Fruit fly (Drosophila melanogaster) whole organism, prepupa: ENCODE results near the gene sog.

Experiments used
- Blimp-1 ChIP-seq: fragments of 200-800 bp; sonication (Bioruptor generic); optimal IDR thresholded peaks from 3 replicates; lab custom pipeline; 2017; ENCODE audit warnings: missing biosample characterization, missing genetic modification characterization, mild to moderate bottlenecking, moderate library complexity, missing genetic modification reagents
- CG10631 ChIP-seq: fragments of 200-800 bp; sonication (Bioruptor generic); optimal IDR thresholded peaks from 2 replicates; lab custom pipeline; 2016; ENCODE audit warnings: missing biosample characterization, missing genetic modification characterization
- CG10669 ChIP-seq: fragments of 200-800 bp; sonication (Bioruptor generic); optimal IDR thresholded peaks from 3 replicates; lab custom pipeline; 2018; ENCODE audit warnings: missing biosample characterization, mild to moderate bottlenecking, missing genetic modification characterization, moderate library complexity
- CG11294 ChIP-seq: fragments of 200-800 bp; sonication (Bioruptor generic); IDR thresholded peaks from 2 replicates; pipeline ENCODE4 v1.3.6; 2022; ENCODE audit warnings: missing biosample characterization, missing genetic modification characterization
- CG11762 ChIP-seq: fragments of 200-800 bp; sonication (Bioruptor generic); optimal IDR thresholded peaks from 3 replicates; lab custom pipeline; 2016; ENCODE audit warnings: missing biosample characterization, missing genetic modification characterization; ENCODE audit not compliant: insufficient read depth
- CG11902 ChIP-seq: fragments of 200-800 bp; sonication (Bioruptor generic); optimal IDR thresholded peaks from 3 replicates; lab custom pipeline; 2016; ENCODE audit warnings: missing biosample characterization, missing genetic modification characterization
- CG15336 ChIP-seq: fragments of 200-800 bp; sonication (Bioruptor generic); IDR thresholded peaks from 2 replicates; pipeline ENCODE4 v1.3.6; 2022; ENCODE audit warnings: missing biosample characterization, missing genetic modification characterization
- CG16779 ChIP-seq: fragments of 200-800 bp; sonication (Bioruptor generic); optimal IDR thresholded peaks from 3 replicates; lab custom pipeline; 2017; ENCODE audit warnings: missing biosample characterization, mild to moderate bottlenecking, missing genetic modification characterization
- CG3032 ChIP-seq: fragments of 200-800 bp; optimal IDR thresholded peaks from 2 replicates; lab custom pipeline; 2019; ENCODE audit warnings: missing biosample characterization, mild to moderate bottlenecking, missing genetic modification characterization, moderate library complexity
- CG31627 ChIP-seq: fragments of 200-800 bp; sonication (Bioruptor generic); optimal IDR thresholded peaks from 3 replicates; lab custom pipeline; 2016; ENCODE audit warnings: missing biosample characterization, missing genetic modification characterization
- CG32006 ChIP-seq: fragments of 200-800 bp; sonication (Bioruptor generic); optimal IDR thresholded peaks from 3 replicates; lab custom pipeline; 2017; ENCODE audit warnings: missing biosample characterization, mild to moderate bottlenecking, missing genetic modification characterization
- CG34406 ChIP-seq: fragments of 200-800 bp; sonication (Bioruptor generic); optimal IDR thresholded peaks from 3 replicates; lab custom pipeline; 2016; ENCODE audit warnings: missing biosample characterization, missing genetic modification characterization
- CG3919 ChIP-seq: fragments of 200-800 bp; sonication (Bioruptor generic); optimal IDR thresholded peaks from 3 replicates; lab custom pipeline; 2016; ENCODE audit warnings: missing biosample characterization, missing genetic modification characterization
- CG4318 ChIP-seq: fragments of 200-800 bp; sonication (Bioruptor generic); optimal IDR thresholded peaks from 3 replicates; lab custom pipeline; 2017; ENCODE audit warnings: missing biosample characterization, mild to moderate bottlenecking, missing genetic modification characterization
- CG6163 ChIP-seq: fragments of 200-800 bp; sonication (Bioruptor generic); IDR thresholded peaks from 3 replicates; pipeline ENCODE4 v1.3.6; 2022; ENCODE audit warnings: missing biosample characterization, missing genetic modification characterization
- CG6276 ChIP-seq: fragments of 200-800 bp; sonication (Bioruptor generic); optimal IDR thresholded peaks from 2 replicates; lab custom pipeline; 2017; ENCODE audit warnings: missing biosample characterization, mild to moderate bottlenecking, missing genetic modification characterization
- CG6792 ChIP-seq: fragments of 200-800 bp; sonication (Bioruptor generic); optimal IDR thresholded peaks from 3 replicates; lab custom pipeline; 2016; ENCODE audit warnings: missing biosample characterization, missing genetic modification characterization
- CG6808 ChIP-seq: fragments of 200-800 bp; sonication (Bioruptor generic); optimal IDR thresholded peaks from 3 replicates; lab custom pipeline; 2017; ENCODE audit warnings: missing biosample characterization, missing genetic modification characterization, mild to moderate bottlenecking, moderate library complexity, missing genetic modification reagents
- CG6854 ChIP-seq: fragments of 200-800 bp; sonication (Bioruptor generic); optimal IDR thresholded peaks from 2 replicates; lab custom pipeline; 2017; ENCODE audit warnings: missing biosample characterization, mild to moderate bottlenecking, missing genetic modification characterization
- CG8632 ChIP-seq: fragments of 200-800 bp; sonication (Bioruptor generic); optimal IDR thresholded peaks from 3 replicates; lab custom pipeline; 2016; ENCODE audit warnings: missing biosample characterization, missing genetic modification characterization
- CG9139 ChIP-seq: fragments of 200-800 bp; sonication (Bioruptor generic); optimal IDR thresholded peaks from 3 replicates; lab custom pipeline; 2017; ENCODE audit warnings: missing biosample characterization, mild to moderate bottlenecking, missing genetic modification characterization
- Eip75B ChIP-seq: fragments of 200-800 bp; sonication (Bioruptor generic); optimal IDR thresholded peaks from 3 replicates; lab custom pipeline; 2016; ENCODE audit warnings: missing biosample characterization, missing genetic modification characterization
- Eip78C ChIP-seq: fragments of 200-800 bp; sonication (Bioruptor generic); peaks from one replicate; lab custom pipeline; 2016; ENCODE audit warnings: missing biosample characterization, missing genetic modification characterization
- Ets21C ChIP-seq: fragments of 200-800 bp; sonication (Bioruptor generic); optimal IDR thresholded peaks from 3 replicates; lab custom pipeline; 2016; ENCODE audit warnings: missing biosample characterization, missing genetic modification characterization
- Gug ChIP-seq: fragments of 200-800 bp; sonication (Bioruptor generic); IDR thresholded peaks from 2 replicates; pipeline ENCODE4 v1.3.6; 2022; ENCODE audit warnings: missing biosample characterization, missing genetic modification characterization
- Hr38 ChIP-seq: sonication (Bioruptor generic); optimal IDR thresholded peaks from 2 replicates; lab custom pipeline; 2016; ENCODE audit warnings: missing biosample characterization, missing genetic modification characterization
- Hr39 ChIP-seq: fragments of 200-800 bp; sonication (Bioruptor generic); optimal IDR thresholded peaks from 2 replicates; lab custom pipeline; 2016; ENCODE audit warnings: missing biosample characterization, missing genetic modification characterization
- Hr4 ChIP-seq: fragments of 200-800 bp; sonication (Bioruptor generic); optimal IDR thresholded peaks from 3 replicates; lab custom pipeline; 2016; ENCODE audit warnings: missing biosample characterization, missing genetic modification characterization
- Lpt ChIP-seq: fragments of 200-800 bp; sonication (Bioruptor generic); optimal IDR thresholded peaks from 3 replicates; lab custom pipeline; 2016; ENCODE audit warnings: missing biosample characterization, missing genetic modification characterization
- OdsH ChIP-seq: fragments of 200-800 bp; sonication (Bioruptor generic); optimal IDR thresholded peaks from 3 replicates; lab custom pipeline; 2016; ENCODE audit warnings: missing biosample characterization, missing genetic modification characterization
- Smox ChIP-seq: fragments of 200-800 bp; sonication (Bioruptor generic); optimal IDR thresholded peaks from 3 replicates; lab custom pipeline; 2016; ENCODE audit warnings: missing biosample characterization, missing genetic modification characterization
- Sox102F ChIP-seq: fragments of 200-800 bp; sonication (Bioruptor generic); optimal IDR thresholded peaks from 2 replicates; lab custom pipeline; 2016; ENCODE audit warnings: missing biosample characterization, mild to moderate bottlenecking, missing genetic modification characterization
- Sox14 ChIP-seq: fragments of 200-800 bp; sonication (Bioruptor generic); optimal IDR thresholded peaks from 3 replicates; lab custom pipeline; 2016; ENCODE audit warnings: missing biosample characterization, missing genetic modification characterization
- achi ChIP-seq: fragments of 200-800 bp; sonication (Bioruptor generic); optimal IDR thresholded peaks from 3 replicates; lab custom pipeline; 2016; ENCODE audit warnings: missing biosample characterization, missing genetic modification characterization
- cyc ChIP-seq: fragments of 200-800 bp; sonication (Bioruptor generic); optimal IDR thresholded peaks from 3 replicates; lab custom pipeline; 2016; ENCODE audit warnings: missing biosample characterization, missing genetic modification characterization
- dac ChIP-seq: fragments of 200-800 bp; sonication (Bioruptor generic); optimal IDR thresholded peaks from 2 replicates; lab custom pipeline; 2017; ENCODE audit warnings: missing biosample characterization, mild to moderate bottlenecking, missing genetic modification characterization
- dsx ChIP-seq: fragments of 200-800 bp; optimal IDR thresholded peaks from 3 replicates; lab custom pipeline; 2019; ENCODE audit warnings: missing biosample characterization, mild to moderate bottlenecking, missing genetic modification characterization, moderate library complexity; ENCODE audit not compliant: poor library complexity, severe bottlenecking
- esn ChIP-seq: fragments of 200-800 bp; sonication (Bioruptor generic); optimal IDR thresholded peaks from 2 replicates; lab custom pipeline; 2016; ENCODE audit warnings: missing biosample characterization, mild to moderate bottlenecking, missing genetic modification characterization, moderate library complexity
- fd59A ChIP-seq: fragments of 200-800 bp; sonication (Bioruptor generic); optimal IDR thresholded peaks from 2 replicates; lab custom pipeline; 2017; ENCODE audit warnings: missing biosample characterization, mild to moderate bottlenecking, missing genetic modification characterization, missing genetic modification reagents
- fd85E ChIP-seq: fragments of 200-800 bp; sonication (Bioruptor generic); optimal IDR thresholded peaks from 3 replicates; lab custom pipeline; 2016; ENCODE audit warnings: missing biosample characterization, missing genetic modification characterization
- fkh ChIP-seq: fragments of 200-800 bp; sonication (Bioruptor generic); optimal IDR thresholded peaks from 3 replicates; lab custom pipeline; 2017; ENCODE audit warnings: missing biosample characterization, mild to moderate bottlenecking, missing genetic modification characterization, moderate library complexity
- lz ChIP-seq: fragments of 200-800 bp; sonication (Bioruptor generic); optimal IDR thresholded peaks from 3 replicates; lab custom pipeline; 2016; ENCODE audit warnings: missing biosample characterization, missing genetic modification characterization
- net ChIP-seq: fragments of 200-800 bp; sonication (Bioruptor generic); optimal IDR thresholded peaks from 3 replicates; lab custom pipeline; 2016; ENCODE audit warnings: missing biosample characterization, missing genetic modification characterization
- pdm3 ChIP-seq: fragments of 200-800 bp; sonication (Bioruptor generic); optimal IDR thresholded peaks from 3 replicates; lab custom pipeline; 2016; ENCODE audit warnings: missing biosample characterization, missing genetic modification characterization
- salr ChIP-seq, 2 experiments: fragments of 200-800 bp; sonication (Bioruptor generic); optimal IDR thresholded peaks; 3 replicates each; lab custom pipeline; 2016 to 2018; ENCODE audit warnings: missing biosample characterization in 2 of 2, missing genetic modification characterization in 2 of 2, mild to moderate bottlenecking in 1 of 2
- ss ChIP-seq, 2 experiments: fragments of 200-800 bp; sonication (Bioruptor generic); optimal IDR thresholded peaks; 2 replicates in 1 of 2; 3 replicates in 1 of 2; lab custom pipeline; 2017 to 2018; ENCODE audit warnings: mild to moderate bottlenecking in 2 of 2, missing biosample characterization in 2 of 2, missing genetic modification characterization in 2 of 2, moderate library complexity in 1 of 2
- svp ChIP-seq: fragments of 200-800 bp; sonication (Bioruptor generic); peaks from one replicate; lab custom pipeline; 2016; ENCODE audit warnings: missing biosample characterization, missing genetic modification characterization
- vri ChIP-seq: fragments of 200-800 bp; sonication (Bioruptor generic); optimal IDR thresholded peaks from 3 replicates; lab custom pipeline; 2016; ENCODE audit warnings: missing biosample characterization, mild to moderate bottlenecking, missing genetic modification characterization

Gene sog

dm6 chrX:15642056-15642455 lies 8.8 kb upstream of the sog start (continued):
- peak; percentile 15 for TF ChIP-seq Blimp-1 (GFP tag; lab: Kevin White, UChicago)
- peak; percentile 73 for TF ChIP-seq CG3032 (tag; lab: Kevin White, UChicago)
- peak; percentile 46; the same call in 1 of the 3 replicates for TF ChIP-seq CG6163
- TF ChIP-seq fd59A (GFP tag; lab: Kevin White, UChicago): peak; percentile 47
- TF ChIP-seq esn: peak; percentile 77
- TF ChIP-seq CG8632 (GFP tag; lab: Kevin White, UChicago): peak; percentile 57
- peak; percentile 48 for TF ChIP-seq CG32006
- TF ChIP-seq CG11762 (GFP tag; lab: Kevin White, UChicago): peak; percentile 48
- no peak for TF ChIP-seq CG11294 (GFP tag; lab: Robert Waterston, UW)
- TF ChIP-seq dac (GFP tag; lab: Kevin White, UChicago): no peak
- peak; percentile 94 for TF ChIP-seq Eip78C (GFP tag; lab: Kevin White, UChicago)
- TF ChIP-seq Hr4 (GFP tag; lab: Kevin White, UChicago): peak; percentile 38
- TF ChIP-seq Hr39 (GFP tag; lab: Kevin White, UChicago): peak; percentile 46
- TF ChIP-seq salr (GFP tag; optimal IDR thresholded peaks at IDR 0.05; lab: Kevin White, UChicago): peak in 1 of 2 experiments; percentile 62
- TF ChIP-seq fd85E (GFP tag; lab: Kevin White, UChicago): no peak
- no peak for TF ChIP-seq CG4318 (GFP tag; lab: Kevin White, UChicago)
- peak; percentile 49 for TF ChIP-seq dsx (GFP tag; lab: Kevin White, UChicago)
- TF ChIP-seq Eip75B: peak; percentile 46
- TF ChIP-seq CG6808 (GFP tag; lab: Kevin White, UChicago): peak; percentile 74
- peak; percentile 74 for TF ChIP-seq Smox
- peak; percentile 40 for TF ChIP-seq CG16779
- TF ChIP-seq OdsH (GFP tag; lab: Kevin White, UChicago): peak; percentile 62
- TF ChIP-seq CG3919 (GFP tag; lab: Kevin White, UChicago): peak; percentile 58
- TF ChIP-seq vri (GFP tag; lab: Kevin White, UChicago): peak; percentile 40
- peak; percentile 48 for TF ChIP-seq net (GFP tag; lab: Kevin White, UChicago)
- TF ChIP-seq Gug (GFP tag; lab: Robert Waterston, UW): no peak
- TF ChIP-seq CG6276 (GFP tag; lab: Kevin White, UChicago): no peak
- TF ChIP-seq svp (GFP tag; lab: Kevin White, UChicago): peak; percentile 88
- peak; percentile 62 for TF ChIP-seq Sox102F
- TF ChIP-seq CG6854: no peak
- peak; percentile 55 for TF ChIP-seq achi (GFP tag; lab: Kevin White, UChicago)
- TF ChIP-seq Ets21C: no peak
- TF ChIP-seq Sox14 (GFP tag; lab: Kevin White, UChicago): peak; percentile 43
- TF ChIP-seq CG9139: peak; percentile 41
- peak; percentile 59 for TF ChIP-seq CG6792 (GFP tag; lab: Kevin White, UChicago)

dm6 chrX:15639929-15640328 lies 6.7 kb upstream of the sog start:
- TF ChIP-seq CG11902 (GFP tag; lab: Kevin White, UChicago) (no peak), cyc (GFP tag; lab: Kevin White, UChicago) (no peak), fkh (GFP tag; lab: Kevin White, UChicago) (peak; percentile 54), Eip78C (GFP tag; lab: Kevin White, UChicago) (peak; percentile 2)

dm6 chrX:15639017-15639416 lies 5.8 kb upstream of the sog start:
- no peak for TF ChIP-seq fkh (GFP tag; lab: Kevin White, UChicago)
- no peak for TF ChIP-seq CG34406
- TF ChIP-seq Smox: no peak
- no peak for TF ChIP-seq lz (GFP tag; lab: Kevin White, UChicago)
- peak; percentile 61 for TF ChIP-seq CG15336 (GFP tag; lab: Robert Waterston, UW)
- TF ChIP-seq OdsH (GFP tag; lab: Kevin White, UChicago): peak; percentile 44
- peak; percentile 16 for TF ChIP-seq Lpt
- TF ChIP-seq CG16779: no peak
- TF ChIP-seq ss (GFP tag; optimal IDR thresholded peaks at IDR 0.05; lab: Kevin White, UChicago): no peak
- TF ChIP-seq svp (GFP tag; lab: Kevin White, UChicago): no peak
- TF ChIP-seq net (GFP tag; lab: Kevin White, UChicago): no peak
- TF ChIP-seq CG31627: no peak
- peak; percentile 5 for TF ChIP-seq CG10669
- TF ChIP-seq CG11902 (GFP tag; lab: Kevin White, UChicago): no peak
- no peak for TF ChIP-seq Hr38
- TF ChIP-seq CG10631 (GFP tag; lab: Kevin White, UChicago): peak; percentile 61
- TF ChIP-seq fd85E (GFP tag; lab: Kevin White, UChicago): no peak
- no peak for TF ChIP-seq esn
- TF ChIP-seq pdm3 (GFP tag; lab: Kevin White, UChicago): peak; percentile 59
- no peak for TF ChIP-seq Ets21C
- TF ChIP-seq Blimp-1 (GFP tag; lab: Kevin White, UChicago): no peak
- TF ChIP-seq CG3919 (GFP tag; lab: Kevin White, UChicago): peak; percentile 62
